Fruit fly (Drosophila melanogaster): ENCODE measurements around the gene CG44085.
A peak's percentile ranks its signal among the peaks of the same experiment; 100 is the strongest.

The CG44085 gene

dm6 chr2L:13290276-13291065 lies 29.7 kb downstream of the CG44085 start (continued):
- TF ChIP-seq CG6765 (GFP tag; optimal IDR thresholded peaks at IDR 0.05) (peak; percentile 95), dimm (GFP tag; IDR thresholded peaks at IDR 0.05) (no peak), repo (GFP tag; optimal IDR thresholded peaks at IDR 0.05) (peak; percentile 34), z (GFP tag; IDR thresholded peaks at IDR 0.05) (peak; percentile 47; the same call in 2 of the 3 replicates), mirr (GFP tag; optimal IDR thresholded peaks at IDR 0.05) (peak; percentile 91), CG10147 (GFP tag; optimal IDR thresholded peaks at IDR 0.05) (peak; percentile 72), yki (optimal IDR thresholded peaks at IDR 0.05) (peak; percentile 21), CG3847 (GFP tag; IDR thresholded peaks at IDR 0.05) (no peak), cato (GFP tag; optimal IDR thresholded peaks at IDR 0.05; ENCODE audit: borderline replicate concordance) (no peak), sr (GFP tag; IDR thresholded peaks at IDR 0.05) (peak; percentile 77), CG3163 (GFP tag; optimal IDR thresholded peaks at IDR 0.05) (peak; percentile 98), Atf6 (GFP tag; IDR thresholded peaks at IDR 0.05) (peak; percentile 85), YL-1 (GFP tag; optimal IDR thresholded peaks at IDR 0.05) (peak; percentile 83), ab (GFP tag; optimal IDR thresholded peaks at IDR 0.05) (no peak), fd3F (GFP tag; optimal IDR thresholded peaks at IDR 0.05) (peak; percentile 83), tap (tag; optimal IDR thresholded peaks at IDR 0.05) (peak; percentile 83), gcm (GFP tag; optimal IDR thresholded peaks at IDR 0.05) (peak; percentile 83), ewg (GFP tag; optimal IDR thresholded peaks at IDR 0.05) (peak; percentile 47), exex (tag; optimal IDR thresholded peaks at IDR 0.05) (peak; percentile 89), sqz (GFP tag; optimal IDR thresholded peaks at IDR 0.05) (peak; percentile 84), CG18764 (GFP tag; optimal IDR thresholded peaks at IDR 0.05) (peak; percentile 57), chinmo (GFP tag; IDR thresholded peaks at IDR 0.05; ENCODE audit: partially characterized antibody) (peak; percentile 95), CG7839 (tag; optimal IDR thresholded peaks at IDR 0.05) (peak; percentile 72), Sox100B (GFP tag; optimal IDR thresholded peaks at IDR 0.05) (peak; percentile 76), Nf-YB (GFP tag; optimal IDR thresholded peaks at IDR 0.05) (peak; percentile 67), CG8924 (tag; optimal IDR thresholded peaks at IDR 0.05) (peak; percentile 74), CG32772 (GFP tag; IDR thresholded peaks at IDR 0.05) (no peak), prd (optimal IDR thresholded peaks at IDR 0.05) (no peak), prd (GFP tag; IDR thresholded peaks at IDR 0.05) (peak; percentile 24; the same call in 1 of the 3 replicates), seq (GFP tag; IDR thresholded peaks at IDR 0.05) (peak; percentile 81; the same call in 1 of the 2 replicates), CG16779 (GFP tag; IDR thresholded peaks at IDR 0.05) (no peak), CG12744 (GFP tag; optimal IDR thresholded peaks at IDR 0.05) (peak; percentile 67), tx (GFP tag; optimal IDR thresholded peaks at IDR 0.05) (no peak), Jarid2 (GFP tag; optimal IDR thresholded peaks at IDR 0.05) (peak; percentile 97), sens (GFP tag) (peak; percentile 90), CG9215 (GFP tag; IDR thresholded peaks at IDR 0.05) (no peak), org-1 (GFP tag; optimal IDR thresholded peaks at IDR 0.05) (peak; percentile 72), CG9609 (GFP tag; optimal IDR thresholded peaks at IDR 0.05) (no peak), sc (optimal IDR thresholded peaks at IDR 0.05) (no peak), sc (GFP tag; optimal IDR thresholded peaks at IDR 0.05) (peak; percentile 54), CG33213 (GFP tag; optimal IDR thresholded peaks at IDR 0.05) (peak; percentile 74), tll (GFP tag; optimal IDR thresholded peaks at IDR 0.05) (no peak), abd-A (tag; optimal IDR thresholded peaks at IDR 0.05) (peak; percentile 36), CG6272 (GFP tag; IDR thresholded peaks at IDR 0.05) (no peak), lab (GFP tag; optimal IDR thresholded peaks at IDR 0.05) (peak; percentile 92), CG31365 (tag; optimal IDR thresholded peaks at IDR 0.05) (peak; percentile 84), Fer2 (tag; optimal IDR thresholded peaks at IDR 0.05) (peak; percentile 81), dm (GFP tag; optimal IDR thresholded peaks at IDR 0.05) (peak; percentile 42), CG1233 (GFP tag; optimal IDR thresholded peaks at IDR 0.05) (peak; percentile 82), zf30C (GFP tag; optimal IDR thresholded peaks at IDR 0.05) (no peak)

Measured in whole organism, embryonic.